Fruit fly (Drosophila melanogaster) whole organism, embryonic: ENCODE results near the gene Ykt6.

Experiments used
- Ada2b ChIP-seq: fragments of 200-800 bp; sonication (Bioruptor generic); IDR thresholded peaks from 2 replicates; pipeline ENCODE4 v1.3.6; 2022; ENCODE audit warnings: missing biosample characterization, missing genetic modification characterization
- Atf6 ChIP-seq: fragments of 200-800 bp; sonication (Bioruptor generic); IDR thresholded peaks from 2 replicates; pipeline ENCODE4 v1.3.6; 2022; ENCODE audit warnings: missing biosample characterization, missing genetic modification characterization
- CG10654 ChIP-seq: fragments of 200-800 bp; sonication (Bioruptor generic); optimal IDR thresholded peaks from 2 replicates; lab custom pipeline; 2016; ENCODE audit warnings: missing biosample characterization, missing genetic modification characterization
- CG10959 ChIP-seq: fragments of 200-800 bp; sonication (Bioruptor generic); IDR thresholded peaks from 2 replicates; pipeline ENCODE4 v1.3.6; 2022; ENCODE audit warnings: missing biosample characterization, missing genetic modification characterization
- CG14710 ChIP-seq: fragments of 200-800 bp; sonication (Bioruptor generic); optimal IDR thresholded peaks from 3 replicates; lab custom pipeline; 2019; ENCODE audit warnings: missing biosample characterization, mild to moderate bottlenecking, missing genetic modification characterization, moderate library complexity
- CG15073 ChIP-seq: fragments of 200-800 bp; sonication (Bioruptor generic); optimal IDR thresholded peaks from 2 replicates; lab custom pipeline; 2016; ENCODE audit warnings: missing biosample characterization, missing genetic modification characterization
- CG17568 ChIP-seq: fragments of 200-800 bp; sonication (Bioruptor generic); optimal IDR thresholded peaks from 2 replicates; lab custom pipeline; 2018; ENCODE audit warnings: missing biosample characterization, mild to moderate bottlenecking, missing genetic modification characterization, moderate library complexity
- CG18599 ChIP-seq: fragments of 200-800 bp; sonication (Bioruptor generic); optimal IDR thresholded peaks from 3 replicates; lab custom pipeline; 2017; ENCODE audit warnings: missing biosample characterization, missing genetic modification characterization, mild to moderate bottlenecking, moderate library complexity, missing genetic modification reagents
- CG2678 ChIP-seq: fragments of 200-800 bp; sonication (Bioruptor generic); optimal IDR thresholded peaks from 3 replicates; lab custom pipeline; 2019; ENCODE audit warnings: missing biosample characterization, mild to moderate bottlenecking, missing genetic modification characterization, moderate library complexity
- CG32767 ChIP-seq: fragments of 200-800 bp; sonication (Bioruptor generic); IDR thresholded peaks from 2 replicates; pipeline ENCODE4 v1.3.6; 2022; ENCODE audit warnings: missing biosample characterization, missing genetic modification characterization
- CG32772 ChIP-seq: fragments of 200-800 bp; sonication (Bioruptor generic); IDR thresholded peaks from 2 replicates; pipeline ENCODE4 v1.3.6; 2022; ENCODE audit warnings: missing biosample characterization, missing genetic modification characterization
- CG34422 ChIP-seq: fragments of 200-800 bp; sonication (Bioruptor generic); IDR thresholded peaks from 3 replicates; pipeline ENCODE4 v1.3.6; 2022; ENCODE audit warnings: missing biosample characterization, missing genetic modification characterization
- CG6654 ChIP-seq: fragments of 200-800 bp; sonication (Bioruptor generic); optimal IDR thresholded peaks from 2 replicates; lab custom pipeline; 2017; ENCODE audit warnings: missing biosample characterization, mild to moderate bottlenecking, missing genetic modification characterization
- CG6791 ChIP-seq: fragments of 200-800 bp; sonication (Bioruptor generic); IDR thresholded peaks from 3 replicates; pipeline ENCODE4 v1.3.6; 2022; ENCODE audit warnings: missing biosample characterization, missing genetic modification characterization; ENCODE audit not compliant: partially characterized antibody
- CG8281 ChIP-seq: fragments of 200-800 bp; sonication (Bioruptor generic); optimal IDR thresholded peaks from 2 replicates; lab custom pipeline; 2018; ENCODE audit warnings: missing biosample characterization, mild to moderate bottlenecking, missing genetic modification characterization, moderate library complexity
- CG8290 ChIP-seq, 3 experiments: fragments of 200-800 bp; sonication (Bioruptor generic); optimal IDR thresholded peaks; 2 replicates each; lab custom pipeline; 2016 to 2019; ENCODE audit warnings: missing biosample characterization in 3 of 3, missing genetic modification characterization in 3 of 3, mild to moderate bottlenecking in 2 of 3, moderate library complexity in 1 of 3
- Camta ChIP-seq: fragments of 200-800 bp; sonication (Bioruptor generic); optimal IDR thresholded peaks from 2 replicates; lab custom pipeline; 2016; ENCODE audit warnings: missing biosample characterization, missing genetic modification characterization
- D19A ChIP-seq: fragments of 200-800 bp; optimal IDR thresholded peaks from 3 replicates; lab custom pipeline; 2019; ENCODE audit warnings: missing biosample characterization, mild to moderate bottlenecking, missing genetic modification characterization, moderate library complexity
- Dbx ChIP-seq: fragments of 200-800 bp; sonication (Bioruptor generic); IDR thresholded peaks from 3 replicates; pipeline ENCODE4 v1.3.6; 2022; ENCODE audit warnings: missing biosample characterization, missing genetic modification characterization
- Dek ChIP-seq: fragments of 200-800 bp; sonication (Bioruptor generic); optimal IDR thresholded peaks from 3 replicates; lab custom pipeline; 2019; ENCODE audit warnings: missing biosample characterization, mild to moderate bottlenecking, missing genetic modification characterization, moderate library complexity
- Dip2 ChIP-seq: fragments of 200-800 bp; sonication (Bioruptor generic); IDR thresholded peaks from 2 replicates; pipeline ENCODE4 v1.3.6; 2022; ENCODE audit warnings: missing biosample characterization, missing genetic modification characterization
- Dll ChIP-seq: fragments of 200-800 bp; sonication (Bioruptor generic); IDR thresholded peaks from 4 replicates; pipeline ENCODE4 v1.3.6; 2022; ENCODE audit warnings: missing biosample characterization, missing genetic modification characterization; ENCODE audit not compliant: partially characterized antibody
- Drgx ChIP-seq: fragments of 200-800 bp; sonication (Bioruptor generic); IDR thresholded peaks from 2 replicates; pipeline ENCODE4 v1.3.6; 2022; ENCODE audit warnings: missing biosample characterization, missing genetic modification characterization
- Fer2 ChIP-seq: fragments of 200-800 bp; sonication (Bioruptor generic); optimal IDR thresholded peaks from 2 replicates; lab custom pipeline; 2018; ENCODE audit warnings: missing biosample characterization, mild to moderate bottlenecking, missing genetic modification characterization, moderate library complexity
- Gug ChIP-seq: fragments of 200-800 bp; sonication (Bioruptor generic); IDR thresholded peaks from 4 replicates; pipeline ENCODE4 v1.3.6; 2022; ENCODE audit warnings: missing biosample characterization, missing genetic modification characterization
- HLH54F ChIP-seq: fragments of 200-800 bp; sonication (Bioruptor generic); optimal IDR thresholded peaks from 3 replicates; lab custom pipeline; 2016; ENCODE audit warnings: missing biosample characterization, missing genetic modification characterization
- Hand ChIP-seq: fragments of 200-800 bp; sonication (Bioruptor generic); optimal IDR thresholded peaks from 2 replicates; lab custom pipeline; 2017; ENCODE audit warnings: mild to moderate bottlenecking, missing biosample characterization, missing genetic modification reagents, missing genetic modification characterization
- Hr78 ChIP-seq, 2 experiments: fragments of 200-800 bp in 1 of 2; fragments of >200 bp in 1 of 2; sonication (Bioruptor generic) in 1 of 2; optimal IDR thresholded peaks; 2 replicates each; lab custom pipeline; 2017 to 2019; ENCODE audit warnings: missing biosample characterization in 2 of 2, missing genetic modification characterization in 2 of 2, mild to moderate bottlenecking in 1 of 2, moderate library complexity in 1 of 2
- Neu2 ChIP-seq: fragments of 200-800 bp; sonication (Bioruptor generic); optimal IDR thresholded peaks from 3 replicates; lab custom pipeline; 2016; ENCODE audit warnings: missing biosample characterization, missing genetic modification characterization, borderline replicate concordance
- Sry-δ ChIP-seq: fragments of 200-800 bp; sonication (Bioruptor generic); optimal IDR thresholded peaks from 2 replicates; lab custom pipeline; 2016; ENCODE audit warnings: missing biosample characterization, missing genetic modification characterization
- Tbp ChIP-seq: fragments of >200 bp; optimal IDR thresholded peaks from 2 replicates; lab custom pipeline; 2018; ENCODE audit warnings: missing biosample characterization, missing genetic modification characterization
- Trl ChIP-seq, 3 experiments: fragments of >200 bp in 2 of 3; fragments of 200-800 bp in 1 of 3; sonication (Bioruptor generic) in 1 of 3; optimal IDR thresholded peaks; 2 replicates in 1 of 3; 3 replicates in 2 of 3; lab custom pipeline; 2016 to 2017; ENCODE audit warnings: missing biosample characterization in 1 of 3, missing genetic modification characterization in 1 of 3
- Xrp1 ChIP-seq: fragments of 200-800 bp; sonication (Bioruptor generic); IDR thresholded peaks from 2 replicates; pipeline ENCODE4 v1.3.6; 2022; ENCODE audit warnings: missing biosample characterization, missing genetic modification characterization
- bsh ChIP-seq, 2 experiments: fragments of 200-800 bp; sonication (Bioruptor generic); optimal IDR thresholded peaks; 2 replicates each; lab custom pipeline; 2017 to 2018; ENCODE audit warnings: mild to moderate bottlenecking in 2 of 2, missing biosample characterization in 2 of 2, missing genetic modification characterization in 2 of 2, moderate library complexity in 1 of 2
- cg ChIP-seq: fragments of 200-800 bp; sonication (Bioruptor generic); optimal IDR thresholded peaks from 3 replicates; lab custom pipeline; 2019; ENCODE audit warnings: missing biosample characterization, mild to moderate bottlenecking, missing genetic modification characterization, moderate library complexity
- chm ChIP-seq: fragments of 200-800 bp; sonication (Bioruptor generic); IDR thresholded peaks from 2 replicates; pipeline ENCODE4 v1.3.6; 2022; ENCODE audit warnings: missing biosample characterization, missing genetic modification characterization
- dan ChIP-seq: fragments of 200-800 bp; sonication (Bioruptor generic); IDR thresholded peaks from 2 replicates; pipeline ENCODE4 v1.3.6; 2022; ENCODE audit warnings: missing biosample characterization, missing genetic modification characterization
- gfzf ChIP-seq: fragments of 200-800 bp; sonication (Bioruptor generic); optimal IDR thresholded peaks from 2 replicates; lab custom pipeline; 2016; ENCODE audit warnings: missing biosample characterization, mild to moderate bottlenecking, missing genetic modification characterization, moderate library complexity
- gsb-n ChIP-seq: fragments of 200-800 bp; sonication (Bioruptor generic); optimal IDR thresholded peaks from 3 replicates; lab custom pipeline; 2018; ENCODE audit warnings: missing biosample characterization, mild to moderate bottlenecking, missing genetic modification characterization
- gt ChIP-seq: fragments of 200-800 bp; sonication (Bioruptor generic); IDR thresholded peaks from 2 replicates; pipeline ENCODE4 v1.3.6; 2022; ENCODE audit warnings: missing biosample characterization, missing genetic modification characterization
- lilli ChIP-seq: fragments of 200-800 bp; sonication (Bioruptor generic); optimal IDR thresholded peaks from 3 replicates; lab custom pipeline; 2016; ENCODE audit warnings: missing biosample characterization, missing genetic modification characterization
- nerfin-1 ChIP-seq: fragments of 200-800 bp; sonication (Bioruptor generic); optimal IDR thresholded peaks from 3 replicates; lab custom pipeline; 2019; ENCODE audit warnings: missing biosample characterization, mild to moderate bottlenecking, missing genetic modification characterization, moderate library complexity
- nerfin-2 ChIP-seq: fragments of 200-800 bp; sonication (Bioruptor generic); IDR thresholded peaks from 2 replicates; pipeline ENCODE4 v1.3.6; 2022; ENCODE audit warnings: missing biosample characterization, missing genetic modification characterization; ENCODE audit not compliant: partially characterized antibody
- nom ChIP-seq: fragments of 200-800 bp; sonication (Bioruptor generic); optimal IDR thresholded peaks from 2 replicates; lab custom pipeline; 2017; ENCODE audit warnings: missing biosample characterization, missing genetic modification characterization, mild to moderate bottlenecking, moderate library complexity, missing genetic modification reagents
- p53 ChIP-seq: fragments of 200-800 bp; sonication (Bioruptor generic); optimal IDR thresholded peaks from 2 replicates; lab custom pipeline; 2016; ENCODE audit warnings: missing biosample characterization, missing genetic modification characterization
- pnt ChIP-seq: fragments of 200-800 bp; sonication (Bioruptor generic); optimal IDR thresholded peaks from 3 replicates; lab custom pipeline; 2016; ENCODE audit warnings: missing biosample characterization, missing genetic modification characterization
- sens-2 ChIP-seq: fragments of 200-800 bp; sonication (Bioruptor generic); IDR thresholded peaks from 2 replicates; pipeline ENCODE4 v1.3.6; 2022; ENCODE audit warnings: missing biosample characterization, missing genetic modification characterization
- tgo ChIP-seq: fragments of 200-800 bp; sonication (Bioruptor generic); IDR thresholded peaks from 3 replicates; pipeline ENCODE4 v1.3.6; 2022; ENCODE audit warnings: missing biosample characterization, missing genetic modification characterization
- tna ChIP-seq: fragments of 200-800 bp; sonication (Bioruptor generic); IDR thresholded peaks from 2 replicates; pipeline ENCODE4 v1.3.6; 2022; ENCODE audit warnings: missing biosample characterization, missing genetic modification characterization; ENCODE audit not compliant: partially characterized antibody
- zen ChIP-seq: fragments of 200-800 bp; sonication (Bioruptor generic); optimal IDR thresholded peaks from 3 replicates; lab custom pipeline; 2018; ENCODE audit warnings: missing biosample characterization, mild to moderate bottlenecking, missing genetic modification characterization, moderate library complexity

Ykt6 gene

DNA sequence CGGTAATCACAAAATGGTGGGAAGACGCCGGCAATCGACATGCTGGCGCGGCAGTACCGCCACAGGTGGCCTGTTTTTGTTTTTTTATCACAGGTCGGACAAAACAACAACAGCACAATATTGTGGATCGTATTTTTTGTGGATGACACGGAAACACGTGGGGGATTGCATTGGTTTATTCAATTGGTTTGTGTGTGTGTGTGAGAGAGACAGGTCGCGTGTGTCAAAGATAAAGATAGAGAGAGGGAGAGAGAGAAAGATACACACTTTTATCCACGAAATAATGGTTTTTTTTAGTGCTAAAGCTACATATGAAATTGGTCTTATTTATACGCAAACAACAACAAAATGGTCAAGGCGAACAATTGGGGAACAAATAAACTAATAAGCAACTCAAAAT is 38.8 kb downstream of the Ykt6 start (continued):
- TF ChIP-seq Hr78 (GFP tag; optimal IDR thresholded peaks at IDR 0.05; lab: Kevin White, UChicago) (peak in 1 of 2 experiments; percentile 22), tna (0 out of 2 replicates have a peak, but pooled peaks have one; percentile 13), CG10654 (no peak), sens-2 (GFP tag; lab: Robert Waterston, UW) (no peak), HLH54F (GFP tag; lab: Kevin White, UChicago) (no peak), CG32767 (GFP tag; lab: Robert Waterston, UW) (0 out of 2 replicates have a peak, but pooled peaks have one; percentile 15), nerfin-2 (GFP tag; lab: Robert Waterston, UW) (no peak), CG32772 (GFP tag; lab: Robert Waterston, UW) (0 out of 2 replicates have a peak, but pooled peaks have one; percentile 34), CG17568 (GFP tag; lab: Kevin White, UChicago) (no peak), bsh (GFP tag; optimal IDR thresholded peaks at IDR 0.05; lab: Kevin White, UChicago) (peak in 1 of 2 experiments; percentile 8), Fer2 (no peak), Dek (tag; lab: Kevin White, UChicago) (no peak), CG14710 (tag; lab: Kevin White, UChicago) (no peak), pnt (GFP tag; lab: Kevin White, UChicago) (no peak), gfzf (GFP tag; lab: Kevin White, UChicago) (peak; percentile 61), zen (tag; lab: Kevin White, UChicago) (peak; percentile 14), CG2678 (tag; lab: Kevin White, UChicago) (no peak), Drgx (GFP tag; lab: Robert Waterston, UW) (peak; percentile 20; the same call in 1 of the 2 replicates), D19A (tag; lab: Kevin White, UChicago) (no peak), Trl (optimal IDR thresholded peaks at IDR 0.05; lab: Kevin White, UChicago) (peak; percentile 35 to 50), Trl (GFP tag; optimal IDR thresholded peaks at IDR 0.05; lab: Kevin White, UChicago) (no peak), Neu2 (GFP tag; lab: Kevin White, UChicago) (no peak), CG8281 (no peak), Xrp1 (GFP tag; lab: Robert Waterston, UW) (no peak), CG34422 (GFP tag; lab: Robert Waterston, UW) (peak; percentile 63; the same call in 1 of the 3 replicates), CG15073 (GFP tag; lab: Kevin White, UChicago) (no peak), Sry-δ (GFP tag; lab: Kevin White, UChicago) (no peak), Atf6 (GFP tag; lab: Robert Waterston, UW) (no peak), Dbx (no peak), CG18599 (GFP tag; lab: Kevin White, UChicago) (no peak), Dip2 (GFP tag; lab: Robert Waterston, UW) (no peak), gsb-n (tag; lab: Kevin White, UChicago) (no peak), chm (peak; percentile 46; the same call in 1 of the 2 replicates), cg (GFP tag; lab: Kevin White, UChicago) (peak; percentile 77), nom (GFP tag; lab: Kevin White, UChicago) (peak; percentile 29), lilli (no peak), dan (GFP tag; lab: Robert Waterston, UW) (no peak)

DNA sequence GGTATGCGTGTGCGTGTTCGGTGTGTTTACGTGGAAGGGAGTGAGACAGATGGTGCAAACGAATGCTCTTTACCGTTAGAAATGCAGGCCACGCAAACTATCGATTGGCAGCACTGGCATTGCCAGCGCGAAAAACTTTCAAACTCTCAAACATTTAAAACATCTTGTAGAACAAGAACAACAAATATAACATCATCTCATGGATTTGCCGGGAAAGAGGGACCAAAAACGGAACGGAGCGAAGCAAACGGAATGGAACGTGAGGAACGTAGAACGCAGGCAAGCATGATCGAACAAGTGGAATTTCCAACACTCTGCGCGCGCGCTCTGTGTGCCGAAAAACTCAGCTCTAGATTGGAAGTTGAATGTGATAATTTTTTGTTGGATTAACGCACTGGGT is 39.3 kb downstream of the Ykt6 start:
- TF ChIP-seq Gug (GFP tag; lab: Robert Waterston, UW) (no peak), Dll (0 out of 4 replicates have a peak, but pooled peaks have one; percentile 38), Hand (no peak), CG6654 (GFP tag; lab: Kevin White, UChicago) (no peak), Ada2b (GFP tag; lab: Robert Waterston, UW) (no peak), Tbp (GFP tag; lab: Kevin White, UChicago) (no peak), gfzf (GFP tag; lab: Kevin White, UChicago) (peak; percentile 49), tgo (GFP tag; lab: Robert Waterston, UW) (no peak), CG6791 (GFP tag; lab: Robert Waterston, UW) (no peak), gt (no peak), CG10959 (GFP tag; lab: Robert Waterston, UW) (no peak), Camta (GFP tag; lab: Kevin White, UChicago) (no peak), nerfin-1 (tag; lab: Kevin White, UChicago) (peak; percentile 3), CG8290 (GFP tag; optimal IDR thresholded peaks at IDR 0.05; lab: Kevin White, UChicago) (peak; percentile 46), CG8290 (tag; optimal IDR thresholded peaks at IDR 0.05; lab: Kevin White, UChicago) (no peak), p53 (peak; percentile 64)
